Fruit fly (Drosophila melanogaster) S2 (cell line): Measurements from ENCODE around the gene Atg1.

Experiments used
- CG8478 ChIP-seq: fragments of >200 bp; optimal IDR thresholded peaks from 2 replicates; lab custom pipeline; 2018
- CTCF ChIP-seq, 2 experiments: fragments of >200 bp; optimal IDR thresholded peaks; 2 replicates each; lab custom pipeline; 2018

dm6 chr3L:12745121-12745770, 59.7 kb downstream of the Atg1 start, which contains the start of gene CG32109:
- no peak for TF ChIP-seq CTCF (optimal IDR thresholded peaks at IDR 0.05; lab: Kevin White, UChicago)
- TF ChIP-seq CG8478 (lab: Kevin White, UChicago) = no peak
